Fruit fly (Drosophila melanogaster) whole organism, pupa: ENCODE data around the gene CG5273.

Source experiments
- CG10348 ChIP-seq: fragments of 200-800 bp; sonication (Bioruptor generic); IDR thresholded peaks from 2 replicates; pipeline ENCODE4 v1.3.6; 2022; ENCODE audit warnings: missing biosample characterization, missing genetic modification characterization
- CG12605 ChIP-seq: fragments of 200-800 bp; sonication (Bioruptor generic); IDR thresholded peaks from 2 replicates; pipeline ENCODE4 v1.3.6; 2022; ENCODE audit warnings: missing biosample characterization, missing genetic modification characterization
- CG13204 ChIP-seq: fragments of 200-800 bp; sonication (Bioruptor generic); optimal IDR thresholded peaks from 2 replicates; lab custom pipeline; 2018; ENCODE audit warnings: missing biosample characterization, mild to moderate bottlenecking, missing genetic modification characterization, moderate library complexity
- CG15710 ChIP-seq: fragments of 200-800 bp; sonication (Bioruptor generic); optimal IDR thresholded peaks from 2 replicates; lab custom pipeline; 2018; ENCODE audit warnings: missing biosample characterization, mild to moderate bottlenecking, missing genetic modification characterization, moderate library complexity
- CG34367 ChIP-seq: fragments of 200-800 bp; sonication (Bioruptor generic); optimal IDR thresholded peaks from 2 replicates; lab custom pipeline; 2018; ENCODE audit warnings: missing biosample characterization, mild to moderate bottlenecking, missing genetic modification characterization
- CG8301 ChIP-seq: fragments of 200-800 bp; sonication (Bioruptor generic); optimal IDR thresholded peaks from 2 replicates; lab custom pipeline; 2018; ENCODE audit warnings: missing biosample characterization, mild to moderate bottlenecking, missing genetic modification characterization
- CG9948 ChIP-seq: fragments of 200-800 bp; sonication (Bioruptor generic); optimal IDR thresholded peaks from 2 replicates; lab custom pipeline; 2018; ENCODE audit warnings: missing biosample characterization, mild to moderate bottlenecking, missing genetic modification characterization, moderate library complexity
- EcR ChIP-seq: fragments of 200-800 bp; sonication (Bioruptor generic); optimal IDR thresholded peaks from 3 replicates; lab custom pipeline; 2019; ENCODE audit warnings: missing biosample characterization, missing genetic modification characterization, mild to moderate bottlenecking, moderate library complexity, missing genetic modification reagents
- Ets98B ChIP-seq: fragments of 200-800 bp; sonication (Bioruptor generic); IDR thresholded peaks from 2 replicates; pipeline ENCODE4 v1.3.6; 2022; ENCODE audit warnings: missing biosample characterization, missing genetic modification characterization
- Pif1A ChIP-seq: fragments of 200-800 bp; sonication (Bioruptor generic); optimal IDR thresholded peaks from 3 replicates; lab custom pipeline; 2016; ENCODE audit warnings: missing biosample characterization, missing genetic modification characterization
- Snoo ChIP-seq: fragments of 200-800 bp; sonication (Bioruptor generic); optimal IDR thresholded peaks from 3 replicates; lab custom pipeline; 2017; ENCODE audit warnings: missing biosample characterization, mild to moderate bottlenecking, missing genetic modification characterization, inconsistent platforms
- fd96Ca ChIP-seq: fragments of 200-800 bp; sonication (Bioruptor generic); IDR thresholded peaks from 3 replicates; pipeline ENCODE4 v1.3.6; 2022; ENCODE audit warnings: missing biosample characterization, missing genetic modification characterization

DNA sequence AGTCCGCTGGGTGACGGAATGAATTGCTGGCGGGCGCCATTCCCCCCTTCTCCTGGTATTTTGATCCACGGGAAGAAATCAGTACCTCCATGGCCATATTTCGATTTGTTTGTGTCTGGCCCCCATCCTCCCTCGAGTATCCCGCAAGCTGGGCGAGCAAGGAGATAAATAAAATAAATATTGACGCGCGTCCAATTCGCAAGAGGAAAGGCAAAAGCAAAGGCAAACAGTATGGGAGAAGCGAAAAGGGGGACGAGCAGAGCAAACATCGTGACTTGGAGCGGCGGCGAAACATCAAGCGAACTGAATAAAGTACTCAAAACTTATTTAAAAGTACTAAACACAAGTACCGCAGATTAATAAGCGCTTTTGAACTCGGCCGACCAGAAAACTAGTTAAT is 8.5 kb downstream of the CG5273 start:
- no peak for TF ChIP-seq fd96Ca (GFP tag; lab: Robert Waterston, UW)
- TF ChIP-seq Ets98B (GFP tag; lab: Robert Waterston, UW), result no peak
- TF ChIP-seq CG10348 (GFP tag; lab: Robert Waterston, UW), result no peak
- TF ChIP-seq EcR (GFP tag; lab: Kevin White, UChicago), result no peak
- 0 out of 2 replicates have a peak, but pooled peaks have one; percentile 7 for TF ChIP-seq CG12605 (GFP tag; lab: Robert Waterston, UW)
- no peak for TF ChIP-seq CG9948
- TF ChIP-seq CG15710 (tag; lab: Kevin White, UChicago), result peak; percentile 11
- no peak for TF ChIP-seq CG8301
- TF ChIP-seq Pif1A, result peak; percentile 60
- TF ChIP-seq CG34367 (tag; lab: Kevin White, UChicago), result peak; percentile 44
- TF ChIP-seq CG13204, result peak; percentile 67
- peak; percentile 61 for TF ChIP-seq Snoo (tag; lab: Kevin White, UChicago)
